Fruit fly (Drosophila melanogaster) whole organism, embryonic: ENCODE data around the gene CG7367.
A peak's percentile ranks its signal among the peaks of the same experiment; 100 is the strongest.

Source experiments
- CG10543 ChIP-seq: fragments of 200-800 bp; sonication (Bioruptor generic); optimal IDR thresholded peaks from 3 replicates; lab custom pipeline; 2017; ENCODE audit warnings: missing biosample characterization, mild to moderate bottlenecking, missing genetic modification characterization, moderate library complexity
- CG11696 ChIP-seq: fragments of 200-800 bp; sonication (Bioruptor generic); IDR thresholded peaks from 2 replicates; pipeline ENCODE4 v1.3.6; 2022; ENCODE audit warnings: missing biosample characterization, missing genetic modification characterization
- CG12744 ChIP-seq: fragments of 200-800 bp; sonication (Bioruptor generic); optimal IDR thresholded peaks from 2 replicates; lab custom pipeline; 2016; ENCODE audit warnings: missing biosample characterization, missing genetic modification characterization
- CG16779 ChIP-seq: fragments of 200-800 bp; sonication (Bioruptor generic); IDR thresholded peaks from 2 replicates; pipeline ENCODE4 v1.3.6; 2022; ENCODE audit warnings: missing biosample characterization, missing genetic modification characterization
- CG16813 ChIP-seq: fragments of 200-800 bp; sonication (Bioruptor generic); IDR thresholded peaks from 3 replicates; pipeline ENCODE4 v1.3.6; 2022; ENCODE audit warnings: missing biosample characterization, missing genetic modification characterization; ENCODE audit not compliant: partially characterized antibody
- CG17186 ChIP-seq: fragments of 200-800 bp; sonication (Bioruptor generic); optimal IDR thresholded peaks from 3 replicates; lab custom pipeline; 2017; ENCODE audit warnings: missing biosample characterization, missing genetic modification reagents, missing genetic modification characterization
- CG17612 ChIP-seq: fragments of 200-800 bp; sonication (Bioruptor generic); IDR thresholded peaks from 2 replicates; pipeline ENCODE4 v1.3.6; 2022; ENCODE audit warnings: missing biosample characterization, missing genetic modification characterization
- CG2120 ChIP-seq: fragments of 200-800 bp; sonication (Bioruptor generic); optimal IDR thresholded peaks from 3 replicates; lab custom pipeline; 2016; ENCODE audit warnings: missing biosample characterization, missing genetic modification characterization
- CG6254 ChIP-seq: fragments of 200-800 bp; sonication (Bioruptor generic); optimal IDR thresholded peaks from 3 replicates; lab custom pipeline; 2017; ENCODE audit warnings: mild to moderate bottlenecking, missing biosample characterization, missing genetic modification reagents, missing genetic modification characterization
- CG7357 ChIP-seq: fragments of 200-800 bp; sonication (Bioruptor generic); IDR thresholded peaks from 3 replicates; pipeline ENCODE4 v1.3.6; 2022; ENCODE audit warnings: missing biosample characterization, missing genetic modification characterization
- CG8290 ChIP-seq, 3 experiments: fragments of 200-800 bp; sonication (Bioruptor generic); optimal IDR thresholded peaks; 2 replicates each; lab custom pipeline; 2016 to 2019; ENCODE audit warnings: missing biosample characterization in 3 of 3, missing genetic modification characterization in 3 of 3, mild to moderate bottlenecking in 2 of 3, moderate library complexity in 1 of 3
- Dbx ChIP-seq: fragments of 200-800 bp; sonication (Bioruptor generic); IDR thresholded peaks from 3 replicates; pipeline ENCODE4 v1.3.6; 2022; ENCODE audit warnings: missing biosample characterization, missing genetic modification characterization
- Fer2 ChIP-seq: fragments of 200-800 bp; sonication (Bioruptor generic); optimal IDR thresholded peaks from 2 replicates; lab custom pipeline; 2018; ENCODE audit warnings: missing biosample characterization, mild to moderate bottlenecking, missing genetic modification characterization, moderate library complexity
- Hmr ChIP-seq: fragments of 200-800 bp; sonication (Bioruptor generic); optimal IDR thresholded peaks from 3 replicates; lab custom pipeline; 2017; ENCODE audit warnings: mild to moderate bottlenecking, missing biosample characterization, missing genetic modification reagents, missing genetic modification characterization
- Jarid2 ChIP-seq: fragments of 200-800 bp; sonication (Bioruptor generic); optimal IDR thresholded peaks from 3 replicates; lab custom pipeline; 2017; ENCODE audit warnings: mild to moderate bottlenecking, missing biosample characterization, missing genetic modification reagents, missing genetic modification characterization
- MTF-1 ChIP-seq: fragments of 200-800 bp; sonication (Bioruptor generic); optimal IDR thresholded peaks from 2 replicates; lab custom pipeline; 2018; ENCODE audit warnings: missing biosample characterization, mild to moderate bottlenecking, missing genetic modification characterization, borderline replicate concordance
- Meics ChIP-seq: fragments of 200-800 bp; sonication (Bioruptor generic); optimal IDR thresholded peaks from 2 replicates; lab custom pipeline; 2017; ENCODE audit warnings: missing biosample characterization, mild to moderate bottlenecking, missing genetic modification characterization
- NFAT ChIP-seq: fragments of 200-800 bp; sonication (Bioruptor generic); IDR thresholded peaks from 2 replicates; pipeline ENCODE4 v1.3.6; 2022; ENCODE audit warnings: missing biosample characterization, missing genetic modification characterization
- Pdp1 ChIP-seq, 2 experiments: fragments of 200-800 bp; sonication (Bioruptor generic); optimal IDR thresholded peaks; 3 replicates each; lab custom pipeline; 2016; ENCODE audit warnings: missing biosample characterization in 2 of 2, missing genetic modification characterization in 2 of 2, mild to moderate bottlenecking in 1 of 2, moderate library complexity in 1 of 2
- Scr ChIP-seq: fragments of 200-800 bp; sonication (Bioruptor generic); IDR thresholded peaks from 2 replicates; pipeline ENCODE4 v1.3.6; 2022; ENCODE audit warnings: missing biosample characterization, missing genetic modification characterization; ENCODE audit not compliant: partially characterized antibody
- Trl ChIP-seq, 3 experiments: fragments of >200 bp in 2 of 3; fragments of 200-800 bp in 1 of 3; sonication (Bioruptor generic) in 1 of 3; optimal IDR thresholded peaks; 2 replicates in 1 of 3; 3 replicates in 2 of 3; lab custom pipeline; 2016 to 2017; ENCODE audit warnings: missing biosample characterization in 1 of 3, missing genetic modification characterization in 1 of 3
- abd-A ChIP-seq: fragments of 200-800 bp; sonication (Bioruptor generic); optimal IDR thresholded peaks from 3 replicates; lab custom pipeline; 2019; ENCODE audit warnings: missing biosample characterization, mild to moderate bottlenecking, missing genetic modification characterization, moderate library complexity
- amos ChIP-seq: fragments of 200-800 bp; sonication (Bioruptor generic); IDR thresholded peaks from 2 replicates; pipeline ENCODE4 v1.3.6; 2022; ENCODE audit warnings: missing biosample characterization, missing genetic modification characterization; ENCODE audit not compliant: partially characterized antibody
- cg ChIP-seq: fragments of 200-800 bp; sonication (Bioruptor generic); optimal IDR thresholded peaks from 3 replicates; lab custom pipeline; 2019; ENCODE audit warnings: missing biosample characterization, mild to moderate bottlenecking, missing genetic modification characterization, moderate library complexity
- chinmo ChIP-seq: fragments of 200-800 bp; sonication (Bioruptor generic); IDR thresholded peaks from 4 replicates; pipeline ENCODE4 v1.3.6; 2022; ENCODE audit warnings: missing biosample characterization, missing genetic modification characterization; ENCODE audit not compliant: partially characterized antibody
- cwo ChIP-seq: fragments of 200-800 bp; sonication (Bioruptor generic); optimal IDR thresholded peaks from 3 replicates; lab custom pipeline; 2017; ENCODE audit warnings: missing biosample characterization, missing genetic modification characterization, mild to moderate bottlenecking, moderate library complexity, missing genetic modification reagents
- dan ChIP-seq: fragments of 200-800 bp; sonication (Bioruptor generic); IDR thresholded peaks from 2 replicates; pipeline ENCODE4 v1.3.6; 2022; ENCODE audit warnings: missing biosample characterization, missing genetic modification characterization
- dm ChIP-seq: fragments of 200-800 bp; sonication (Bioruptor generic); optimal IDR thresholded peaks from 3 replicates; lab custom pipeline; 2016; ENCODE audit warnings: missing biosample characterization, missing genetic modification characterization
- dmrt99B ChIP-seq: fragments of 200-800 bp; sonication (Bioruptor generic); optimal IDR thresholded peaks from 2 replicates; lab custom pipeline; 2018; ENCODE audit warnings: missing biosample characterization, mild to moderate bottlenecking, missing genetic modification characterization, moderate library complexity
- exex ChIP-seq: fragments of 200-800 bp; sonication (Bioruptor generic); optimal IDR thresholded peaks from 4 replicates; lab custom pipeline; 2018; ENCODE audit warnings: missing biosample characterization, mild to moderate bottlenecking, missing genetic modification characterization, moderate library complexity
- hbn ChIP-seq: fragments of 200-800 bp; sonication (Bioruptor generic); IDR thresholded peaks from 2 replicates; pipeline ENCODE4 v1.3.6; 2022; ENCODE audit warnings: missing biosample characterization, missing genetic modification characterization; ENCODE audit not compliant: partially characterized antibody
- kni ChIP-seq: fragments of 200-800 bp; sonication (Bioruptor generic); optimal IDR thresholded peaks from 3 replicates; lab custom pipeline; 2017; ENCODE audit warnings: mild to moderate bottlenecking, missing biosample characterization, missing genetic modification reagents, missing genetic modification characterization
- lilli ChIP-seq: fragments of 200-800 bp; sonication (Bioruptor generic); optimal IDR thresholded peaks from 3 replicates; lab custom pipeline; 2016; ENCODE audit warnings: missing biosample characterization, missing genetic modification characterization
- pho ChIP-seq: fragments of 200-800 bp; sonication (Bioruptor generic); optimal IDR thresholded peaks from 2 replicates; lab custom pipeline; 2016; ENCODE audit warnings: missing biosample characterization, missing genetic modification characterization
- pros ChIP-seq: fragments of 200-800 bp; sonication (Bioruptor generic); optimal IDR thresholded peaks from 3 replicates; lab custom pipeline; 2019; ENCODE audit warnings: missing biosample characterization, mild to moderate bottlenecking, missing genetic modification characterization, moderate library complexity
- sd ChIP-seq: fragments of 200-800 bp; sonication (Bioruptor generic); optimal IDR thresholded peaks from 3 replicates; lab custom pipeline; 2018; ENCODE audit warnings: missing biosample characterization, mild to moderate bottlenecking, missing genetic modification characterization, moderate library complexity
- sens-2 ChIP-seq: fragments of 200-800 bp; sonication (Bioruptor generic); IDR thresholded peaks from 2 replicates; pipeline ENCODE4 v1.3.6; 2022; ENCODE audit warnings: missing biosample characterization, missing genetic modification characterization
- shn ChIP-seq: fragments of 200-800 bp; sonication (Bioruptor generic); optimal IDR thresholded peaks from 3 replicates; lab custom pipeline; 2016; ENCODE audit warnings: missing biosample characterization, missing genetic modification characterization
- sima ChIP-seq: fragments of 200-800 bp; sonication (Bioruptor generic); optimal IDR thresholded peaks from 2 replicates; lab custom pipeline; 2016; ENCODE audit warnings: missing biosample characterization, missing genetic modification characterization
- sr ChIP-seq: fragments of 200-800 bp; sonication (Bioruptor generic); IDR thresholded peaks from 3 replicates; pipeline ENCODE4 v1.3.6; 2022; ENCODE audit warnings: missing biosample characterization, missing genetic modification characterization
- tll ChIP-seq, 2 experiments: fragments of 200-800 bp in 1 of 2; fragments of >200 bp in 1 of 2; sonication (Bioruptor generic) in 1 of 2; optimal IDR thresholded peaks; 2 replicates each; lab custom pipeline; 2017 to 2019; ENCODE audit warnings: missing biosample characterization in 2 of 2, missing genetic modification characterization in 2 of 2, mild to moderate bottlenecking in 1 of 2, moderate library complexity in 1 of 2
- vnd ChIP-seq: fragments of 200-800 bp; sonication (Bioruptor generic); IDR thresholded peaks from 3 replicates; pipeline ENCODE4 v1.3.6; 2022; ENCODE audit warnings: missing biosample characterization, missing genetic modification characterization; ENCODE audit not compliant: partially characterized antibody
- vvl ChIP-seq: fragments of 200-800 bp; sonication (Bioruptor generic); IDR thresholded peaks from 2 replicates; pipeline ENCODE4 v1.3.6; 2022; ENCODE audit warnings: missing biosample characterization, missing genetic modification characterization
- zfh2 ChIP-seq: fragments of 200-800 bp; sonication (Bioruptor generic); optimal IDR thresholded peaks from 2 replicates; lab custom pipeline; 2016; ENCODE audit warnings: missing biosample characterization, missing genetic modification characterization

Gene CG7367

DNA sequence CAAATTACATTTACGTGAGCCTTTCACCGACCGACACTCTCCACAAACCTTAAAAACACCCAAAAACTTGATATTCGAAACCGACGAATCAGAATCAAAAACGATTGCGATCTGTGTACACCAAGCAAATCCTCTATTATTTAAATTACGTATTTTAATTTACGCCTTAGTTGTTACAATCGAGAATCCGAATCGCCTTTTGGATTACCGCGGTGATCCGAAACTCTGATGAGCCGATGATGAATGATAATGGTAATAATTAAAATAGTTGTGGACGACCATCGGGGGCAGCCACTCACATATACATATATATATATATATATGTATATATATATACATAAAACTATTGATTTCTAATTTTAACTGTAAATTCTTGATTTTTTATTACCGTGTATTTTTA is at the start of gene CG7367:
Gene CG7367, minus strand, starts transcription at position 101 of the 400 bp plus-strand sequence.
- TF ChIP-seq CG6254 (no peak), pho (GFP tag; lab: Kevin White, UChicago) (no peak), pros (GFP tag; lab: Kevin White, UChicago) (no peak), sima (GFP tag; lab: Kevin White, UChicago) (no peak), NFAT (GFP tag; lab: Robert Waterston, UW) (no peak), sr (GFP tag; lab: Robert Waterston, UW) (no peak), shn (GFP tag; lab: Kevin White, UChicago) (no peak), abd-A (tag; lab: Kevin White, UChicago) (no peak), dan (no peak), MTF-1 (GFP tag; lab: Kevin White, UChicago) (no peak), lilli (no peak), Jarid2 (GFP tag; lab: Kevin White, UChicago) (no peak)

DNA sequence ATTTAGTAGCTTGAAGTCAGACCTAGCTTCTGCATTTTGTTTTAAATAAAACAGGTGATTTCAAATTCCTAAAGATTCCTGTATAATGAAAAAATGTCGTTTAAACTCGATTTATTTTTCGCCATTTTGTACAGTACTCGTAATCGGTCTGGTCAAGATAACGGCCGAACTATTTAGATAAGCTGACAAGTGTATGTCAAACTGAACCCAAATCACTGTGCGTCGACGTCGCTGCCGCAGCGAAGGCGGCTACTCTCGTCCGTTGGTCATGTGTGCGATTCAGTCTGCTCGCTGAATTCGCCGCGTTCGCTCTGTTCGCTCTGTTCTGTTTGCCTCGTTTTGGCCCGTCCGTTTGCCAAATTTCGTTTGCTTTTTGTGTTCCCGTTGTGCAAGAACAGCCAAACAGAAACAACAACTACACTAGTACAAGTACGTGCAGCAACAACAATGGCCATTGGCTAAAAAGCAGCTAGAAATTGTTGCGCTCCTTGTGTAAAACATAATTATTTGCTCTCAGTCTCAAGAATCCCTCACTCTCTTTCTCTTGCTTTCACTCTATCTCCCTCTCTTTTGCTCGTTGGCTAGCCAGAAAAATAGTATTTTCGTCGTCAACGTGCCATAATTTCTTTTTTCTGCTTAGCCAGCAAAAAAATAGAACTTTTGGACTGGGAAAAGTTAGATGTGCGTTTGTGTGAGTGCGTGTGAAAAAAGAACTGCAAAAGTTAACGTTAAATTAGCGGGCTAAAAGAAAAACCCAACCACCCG is 48.6 kb upstream of the CG7367 start:
- TF ChIP-seq CG11696 (GFP tag; lab: Robert Waterston, UW) (no peak), CG17186 (GFP tag; lab: Kevin White, UChicago) (no peak), CG8290 (GFP tag; optimal IDR thresholded peaks at IDR 0.05; lab: Kevin White, UChicago) (no peak), CG8290 (tag; optimal IDR thresholded peaks at IDR 0.05; lab: Kevin White, UChicago) (peak in 1 of 2 experiments; percentile 52), vvl (GFP tag; lab: Robert Waterston, UW) (peak; percentile 9; the same call in 1 of the 2 replicates), CG16813 (GFP tag; lab: Robert Waterston, UW) (0 out of 3 replicates have a peak, but pooled peaks have one; percentile 26), CG2120 (peak; percentile 49), cg (peak; percentile 3), amos (GFP tag; lab: Robert Waterston, UW) (peak; percentile 23; the same call in 1 of the 2 replicates), Dbx (peak; percentile 26; the same call in 1 of the 3 replicates), CG10543 (GFP tag; lab: Kevin White, UChicago) (peak; percentile 61), Hmr (GFP tag; lab: Kevin White, UChicago) (peak; percentile 39), CG7357 (no peak), lilli (peak; percentile 28), Pdp1 (GFP tag; optimal IDR thresholded peaks at IDR 0.05; lab: Kevin White, UChicago) (peak in 1 of 2 experiments; percentile 88), dmrt99B (tag; lab: Kevin White, UChicago) (no peak), cwo (GFP tag; lab: Kevin White, UChicago) (peak; percentile 20), chinmo (GFP tag; lab: Robert Waterston, UW) (0 out of 4 replicates have a peak, but pooled peaks have one; percentile 64), Trl (optimal IDR thresholded peaks at IDR 0.05; lab: Kevin White, UChicago) (peak; percentile 65 to 86), Trl (GFP tag; optimal IDR thresholded peaks at IDR 0.05; lab: Kevin White, UChicago) (no peak), Fer2 (no peak), kni (GFP tag; lab: Kevin White, UChicago) (peak; percentile 22), dm (no peak), Meics (peak; percentile 11), vnd (0 out of 3 replicates have a peak, but pooled peaks have one; percentile 25), sens-2 (GFP tag; lab: Robert Waterston, UW) (0 out of 2 replicates have a peak, but pooled peaks have one; percentile 30), Scr (GFP tag; lab: Robert Waterston, UW) (peak; percentile 45; the same call in 1 of the 2 replicates), zfh2 (GFP tag; lab: Kevin White, UChicago) (peak; percentile 6), CG12744 (GFP tag; lab: Kevin White, UChicago) (no peak), CG17612 (GFP tag; lab: Robert Waterston, UW) (no peak), CG16779 (no peak), exex (tag; lab: Kevin White, UChicago) (peak; percentile 84), hbn (GFP tag; lab: Robert Waterston, UW) (no peak), dan (no peak), tll (GFP tag; optimal IDR thresholded peaks at IDR 0.05; lab: Kevin White, UChicago) (peak in 1 of 2 experiments; percentile 21), sd (peak; percentile 43)
